Fruit fly (Drosophila melanogaster): Measurements from ENCODE around the gene Madm.

- TF ChIP-seq usp (GFP tag; optimal IDR thresholded peaks at IDR 0.05) (no peak), pan (optimal IDR thresholded peaks at IDR 0.05) (no peak), EcR (GFP tag; optimal IDR thresholded peaks at IDR 0.05) (no peak), Dll (optimal IDR thresholded peaks at IDR 0.05) (peak; percentile 65), CG8478 (optimal IDR thresholded peaks at IDR 0.05) (no peak), psq (optimal IDR thresholded peaks at IDR 0.05) (no peak)
These were observed 36.7 kb downstream of the Madm start, which contains the start of gene jagn for dm6 chr3R:5778731-5779593.

Data from whole organism.